Worm (Caenorhabditis elegans): ENCODE measurements around the gene C16D9.8.

C16D9.8 gene

ce11 chrV:8263466-8263865, at the start of gene C16D9.8:
C16D9.8 (minus strand) TSS chrV:8263566.
- TF ChIP-seq tbx-11 (GFP tag; IDR thresholded peaks at IDR 0.05): no peak
- TF ChIP-seq tbx-37 (GFP tag; conservative IDR thresholded peaks at IDR 0.05): no peak

- TF ChIP-seq ceh-13 (GFP tag; optimal IDR thresholded peaks at IDR 0.05) (no peak), F13C5.2 (tag; optimal IDR thresholded peaks at IDR 0.05) (no peak), ceh-36 (tag; optimal IDR thresholded peaks at IDR 0.05) (no peak), ets-7 (tag; optimal IDR thresholded peaks at IDR 0.05) (no peak), tbx-37 (GFP tag; conservative IDR thresholded peaks at IDR 0.05) (no peak), hnd-1 (tag; optimal IDR thresholded peaks at IDR 0.05) (no peak), tbx-11 (GFP tag; IDR thresholded peaks at IDR 0.05) (no peak), hmbx-1 (tag; optimal IDR thresholded peaks at IDR 0.05) (no peak), ama-1 (optimal IDR thresholded peaks at IDR 0.05) (no peak), B0310.2 (tag; optimal IDR thresholded peaks at IDR 0.05) (no peak), hmg-4 (GFP tag; optimal IDR thresholded peaks at IDR 0.05) (no peak), flt-1 (GFP tag; IDR thresholded peaks at IDR 0.05) (no peak), tra-4 (tag; optimal IDR thresholded peaks at IDR 0.05) (no peak), aly-1 (tag; optimal IDR thresholded peaks at IDR 0.05) (no peak), pes-1 (GFP tag; IDR thresholded peaks at IDR 0.05) (no peak), scrt-1 (GFP tag; IDR thresholded peaks at IDR 0.05) (no peak), sea-1 (GFP tag; conservative IDR thresholded peaks at IDR 0.05) (no peak)
These were observed 47.8 kb upstream of the C16D9.8 start, which contains the start of gene W02D7.12 for ce11 chrV:8311210-8311609. W02D7.12 (plus strand) TSS chrV:8311510.

DNA sequence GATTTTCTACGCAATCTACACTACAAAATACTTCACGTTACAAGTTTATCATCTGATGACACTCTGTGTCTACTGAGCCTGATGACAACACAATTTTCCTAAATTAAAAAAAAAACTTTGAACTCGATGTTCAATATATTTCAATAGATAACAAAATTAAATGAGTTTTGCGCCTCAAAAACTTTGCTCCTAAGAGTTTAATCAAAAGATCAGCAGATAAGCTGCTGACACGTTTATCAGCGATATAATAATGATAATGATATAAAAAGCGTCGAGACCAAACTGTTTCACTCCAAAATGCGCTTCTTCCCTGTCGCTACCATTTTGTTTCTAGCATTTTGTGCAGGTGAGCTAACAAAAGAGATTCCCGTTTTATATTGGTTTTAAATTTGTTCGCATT, 44.3 kb upstream of the C16D9.8 start, which contains the start of gene clec-218:
TSS of gene clec-218 (plus strand) at position 262 of the 400 bp plus-strand sequence.
- TF ChIP-seq pes-1 (GFP tag; IDR thresholded peaks at IDR 0.05): no peak
- no peak for TF ChIP-seq hmg-4 (GFP tag; optimal IDR thresholded peaks at IDR 0.05)
- no peak for TF ChIP-seq aly-1 (tag; optimal IDR thresholded peaks at IDR 0.05)
- TF ChIP-seq F13C5.2 (tag; optimal IDR thresholded peaks at IDR 0.05): no peak
- no peak for TF ChIP-seq ceh-36 (tag; optimal IDR thresholded peaks at IDR 0.05)
- no peak for TF ChIP-seq ets-7 (tag; optimal IDR thresholded peaks at IDR 0.05)
- no peak for TF ChIP-seq ama-1 (optimal IDR thresholded peaks at IDR 0.05)
- no peak for TF ChIP-seq hnd-1 (tag; optimal IDR thresholded peaks at IDR 0.05)
- TF ChIP-seq flt-1 (GFP tag; IDR thresholded peaks at IDR 0.05): no peak
- TF ChIP-seq tra-4 (tag; optimal IDR thresholded peaks at IDR 0.05): no peak
- no peak for TF ChIP-seq ceh-13 (GFP tag; optimal IDR thresholded peaks at IDR 0.05)
- TF ChIP-seq tbx-37 (GFP tag; conservative IDR thresholded peaks at IDR 0.05): no peak
- no peak for TF ChIP-seq scrt-1 (GFP tag; IDR thresholded peaks at IDR 0.05)
- no peak for TF ChIP-seq hmbx-1 (tag; optimal IDR thresholded peaks at IDR 0.05)

ce11 chrV:8307013-8307412, 43.6 kb upstream of the C16D9.8 start:
- no peak for TF ChIP-seq hmg-4 (GFP tag; optimal IDR thresholded peaks at IDR 0.05)
- TF ChIP-seq ceh-13 (GFP tag; optimal IDR thresholded peaks at IDR 0.05): no peak
- no peak for TF ChIP-seq ama-1 (optimal IDR thresholded peaks at IDR 0.05)
- TF ChIP-seq ets-7 (tag; optimal IDR thresholded peaks at IDR 0.05): no peak
- no peak for TF ChIP-seq tbx-11 (GFP tag; IDR thresholded peaks at IDR 0.05)
- TF ChIP-seq hmbx-1 (tag; optimal IDR thresholded peaks at IDR 0.05): no peak
- TF ChIP-seq aly-1 (tag; optimal IDR thresholded peaks at IDR 0.05): no peak
- TF ChIP-seq hnd-1 (tag; optimal IDR thresholded peaks at IDR 0.05): no peak
- TF ChIP-seq flt-1 (GFP tag; IDR thresholded peaks at IDR 0.05): no peak

ce11 chrV:8306366-8306765, 43.0 kb upstream of the C16D9.8 start, which contains the start of gene W02D7.8:
W02D7.8 (minus strand) TSS chrV:8306466.
- no peak for TF ChIP-seq ama-1 (optimal IDR thresholded peaks at IDR 0.05)
- TF ChIP-seq B0310.2 (tag; optimal IDR thresholded peaks at IDR 0.05): no peak
- no peak for TF ChIP-seq ceh-36 (tag; optimal IDR thresholded peaks at IDR 0.05)
- no peak for TF ChIP-seq ceh-13 (GFP tag; optimal IDR thresholded peaks at IDR 0.05)
- TF ChIP-seq pes-1 (GFP tag; IDR thresholded peaks at IDR 0.05): no peak
- TF ChIP-seq scrt-1 (GFP tag; IDR thresholded peaks at IDR 0.05): no peak
- no peak for TF ChIP-seq hnd-1 (tag; optimal IDR thresholded peaks at IDR 0.05)
- TF ChIP-seq hmg-4 (GFP tag; optimal IDR thresholded peaks at IDR 0.05): no peak

ce11 chrV:8305940-8306339, 42.6 kb upstream of the C16D9.8 start:
- TF ChIP-seq ets-7 (tag; optimal IDR thresholded peaks at IDR 0.05): no peak
- TF ChIP-seq hmg-4 (GFP tag; optimal IDR thresholded peaks at IDR 0.05): no peak
- no peak for TF ChIP-seq scrt-1 (GFP tag; IDR thresholded peaks at IDR 0.05)
- no peak for TF ChIP-seq B0310.2 (tag; optimal IDR thresholded peaks at IDR 0.05)
- TF ChIP-seq ceh-36 (tag; optimal IDR thresholded peaks at IDR 0.05): no peak
- TF ChIP-seq F13C5.2 (tag; optimal IDR thresholded peaks at IDR 0.05): no peak
- no peak for TF ChIP-seq flt-1 (GFP tag; IDR thresholded peaks at IDR 0.05)
- TF ChIP-seq aly-1 (tag; optimal IDR thresholded peaks at IDR 0.05): no peak

- TF ChIP-seq flt-1 (GFP tag; IDR thresholded peaks at IDR 0.05) (no peak), aly-1 (tag; optimal IDR thresholded peaks at IDR 0.05) (no peak), tra-4 (tag; optimal IDR thresholded peaks at IDR 0.05) (no peak), B0310.2 (tag; optimal IDR thresholded peaks at IDR 0.05) (no peak)
These were observed 41.3 kb upstream of the C16D9.8 start, which contains the start of gene W02D7.11 for ce11 chrV:8304461-8305195. W02D7.11 (minus strand) TSS chrV:8304511.

DNA sequence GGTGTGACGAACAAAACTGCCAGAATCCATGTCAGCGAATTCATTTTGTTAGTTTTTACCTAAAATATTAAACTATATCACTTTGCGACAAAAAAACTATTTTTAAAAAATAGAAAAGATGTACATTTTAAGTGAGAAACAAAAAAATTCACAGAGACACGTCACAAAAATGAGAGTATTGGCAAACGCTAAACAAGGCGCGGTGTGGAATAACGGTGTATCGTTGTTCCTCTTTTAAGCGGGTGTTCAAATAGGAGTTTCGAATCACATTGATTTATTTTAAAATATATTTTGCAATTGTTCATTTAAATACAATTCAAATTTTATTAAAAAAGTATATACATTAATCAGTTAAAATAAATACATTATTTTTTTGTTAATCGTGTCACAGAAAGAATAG, 39.2 kb upstream of the C16D9.8 start, which contains the start of gene sel-9:
TSS of gene sel-9 (minus strand) at position 59 of the 400 bp plus-strand sequence.
- no peak for TF ChIP-seq sea-1 (GFP tag; conservative IDR thresholded peaks at IDR 0.05)
- TF ChIP-seq hmbx-1 (tag; optimal IDR thresholded peaks at IDR 0.05): no peak
- TF ChIP-seq flt-1 (GFP tag; IDR thresholded peaks at IDR 0.05): no peak
- no peak for TF ChIP-seq ets-7 (tag; optimal IDR thresholded peaks at IDR 0.05)
- TF ChIP-seq tbx-11 (GFP tag; IDR thresholded peaks at IDR 0.05): no peak
- no peak for TF ChIP-seq ama-1 (optimal IDR thresholded peaks at IDR 0.05)
- TF ChIP-seq tra-4 (tag; optimal IDR thresholded peaks at IDR 0.05): no peak
- TF ChIP-seq aly-1 (tag; optimal IDR thresholded peaks at IDR 0.05): no peak
- no peak for TF ChIP-seq pes-1 (GFP tag; IDR thresholded peaks at IDR 0.05)
- TF ChIP-seq ceh-13 (GFP tag; optimal IDR thresholded peaks at IDR 0.05): no peak
- TF ChIP-seq F13C5.2 (tag; optimal IDR thresholded peaks at IDR 0.05): no peak
